Worm (Caenorhabditis elegans): Measurements from ENCODE around the gene unc-130.

Gene unc-130

ce11 chrII:11312223-11312622 is 30.5 kb downstream of the unc-130 start, which contains the start of gene T24F1.7:
T24F1.7 (plus strand) TSS chrII:11312523.
- TF ChIP-seq nhr-12 (tag; optimal IDR thresholded peaks at IDR 0.05) (no peak), pha-4 (tag; optimal IDR thresholded peaks at IDR 0.05) (no peak), zip-8 (tag; optimal IDR thresholded peaks at IDR 0.05) (no peak), nhr-2 (tag; optimal IDR thresholded peaks at IDR 0.05) (no peak), ceh-39 (tag; optimal IDR thresholded peaks at IDR 0.05) (no peak), drap-1 (GFP tag; optimal IDR thresholded peaks at IDR 0.05) (no peak), ceh-83 (GFP tag; optimal IDR thresholded peaks at IDR 0.05) (no peak), nhr-28 (tag; optimal IDR thresholded peaks at IDR 0.05) (no peak), ceh-43 (GFP tag; optimal IDR thresholded peaks at IDR 0.05) (no peak), M03D4.4 (tag; optimal IDR thresholded peaks at IDR 0.05) (no peak), lin-32 (GFP tag; optimal IDR thresholded peaks at IDR 0.05) (no peak), mep-1 (tag; optimal IDR thresholded peaks at IDR 0.05) (no peak), mls-2 (tag; optimal IDR thresholded peaks at IDR 0.05) (no peak)

ce11 chrII:11314165-11314564 is 32.4 kb downstream of the unc-130 start, which contains the start of gene T24F1.4:
T24F1.4 (minus strand) TSS chrII:11314265.
- TF ChIP-seq ceh-43 (GFP tag; optimal IDR thresholded peaks at IDR 0.05) (no peak), zip-8 (tag; optimal IDR thresholded peaks at IDR 0.05) (no peak), nhr-237 (tag; optimal IDR thresholded peaks at IDR 0.05) (no peak), lin-13 (tag; optimal IDR thresholded peaks at IDR 0.05) (no peak), ceh-39 (tag; optimal IDR thresholded peaks at IDR 0.05) (no peak), M03D4.4 (tag; optimal IDR thresholded peaks at IDR 0.05) (no peak), ham-2 (GFP tag; optimal IDR thresholded peaks at IDR 0.05) (no peak), mep-1 (tag; optimal IDR thresholded peaks at IDR 0.05) (no peak), elt-1 (tag; optimal IDR thresholded peaks at IDR 0.05; ENCODE audit: borderline replicate concordance, insufficient read depth) (no peak), nhr-2 (tag; optimal IDR thresholded peaks at IDR 0.05) (no peak)

DNA sequence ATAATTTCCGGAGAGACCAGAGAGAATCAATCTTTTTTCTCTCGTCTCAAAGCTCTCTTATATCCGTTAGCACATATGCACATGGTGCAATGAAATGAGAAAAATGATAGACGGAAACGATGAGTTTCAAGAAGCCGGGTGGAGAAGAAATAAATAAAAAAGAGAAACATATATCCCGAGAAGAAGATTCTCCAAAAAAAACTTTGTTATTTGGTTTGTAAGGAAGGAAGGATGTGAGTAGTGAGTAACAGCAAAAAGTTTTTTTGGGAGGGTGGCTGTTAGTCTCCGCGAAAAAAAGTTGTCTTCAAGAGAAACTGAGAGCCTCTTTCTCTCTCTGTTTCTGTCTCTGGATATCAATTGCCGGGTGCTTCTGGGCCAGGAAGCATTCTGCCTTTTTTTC is 34.9 kb downstream of the unc-130 start:
- TF ChIP-seq mep-1 (tag; optimal IDR thresholded peaks at IDR 0.05) (no peak), pha-4 (tag; optimal IDR thresholded peaks at IDR 0.05) (no peak), ces-1 (GFP tag; optimal IDR thresholded peaks at IDR 0.05) (peak; percentile 26)

ce11 chrII:11319591-11319990 is 37.8 kb downstream of the unc-130 start, which contains the start of gene nlp-51:
nlp-51 (minus strand) TSS chrII:11319691.
- TF ChIP-seq tbx-8 (GFP tag; optimal IDR thresholded peaks at IDR 0.05) (no peak), ham-2 (GFP tag; optimal IDR thresholded peaks at IDR 0.05) (no peak), ztf-11 (tag; optimal IDR thresholded peaks at IDR 0.05) (no peak), ceh-83 (GFP tag; optimal IDR thresholded peaks at IDR 0.05) (no peak), ces-1 (GFP tag; optimal IDR thresholded peaks at IDR 0.05) (no peak), sem-2 (GFP tag; optimal IDR thresholded peaks at IDR 0.05) (no peak), drap-1 (GFP tag; optimal IDR thresholded peaks at IDR 0.05) (no peak), nhr-12 (tag; optimal IDR thresholded peaks at IDR 0.05) (no peak), flh-1 (GFP tag; optimal IDR thresholded peaks at IDR 0.05) (no peak), lin-13 (tag; optimal IDR thresholded peaks at IDR 0.05) (no peak), hlh-1 (tag; optimal IDR thresholded peaks at IDR 0.05) (no peak)

- peak; percentile 38 for TF ChIP-seq ces-1 (GFP tag; optimal IDR thresholded peaks at IDR 0.05)
- TF ChIP-seq ceh-43 (GFP tag; optimal IDR thresholded peaks at IDR 0.05), result no peak
These were observed 47.3 kb downstream of the unc-130 start, which contains the start of gene tag-180 for ce11 chrII:11329021-11329479. tag-180 (minus strand) TSS chrII:11329429.

DNA sequence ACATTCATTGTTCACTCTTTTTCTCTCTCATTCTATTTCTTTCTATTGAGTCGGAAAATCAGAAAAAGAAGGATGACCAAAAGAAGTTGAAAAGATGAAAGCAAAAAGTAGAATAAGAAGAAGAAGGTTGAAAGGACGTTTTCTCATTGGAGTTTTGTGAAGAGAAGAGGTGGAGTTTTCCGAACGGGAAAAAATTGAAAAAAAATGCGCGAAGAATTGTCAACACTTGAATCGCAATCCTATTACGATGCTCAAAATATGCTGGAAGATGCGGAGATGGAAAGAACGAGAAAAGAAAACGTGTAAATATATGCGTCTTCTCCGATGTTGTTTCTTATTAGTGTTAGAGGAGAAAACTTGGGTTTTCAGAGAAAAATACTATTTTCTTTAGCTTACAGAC is 51.6 kb downstream of the unc-130 start:
- TF ChIP-seq lin-32 (GFP tag; optimal IDR thresholded peaks at IDR 0.05), result no peak
- TF ChIP-seq ces-1 (GFP tag; optimal IDR thresholded peaks at IDR 0.05), result peak; percentile 38
